Worm (Caenorhabditis elegans) whole organism, L4/young adult: ENCODE data around the gene nhr-188.

Experiments used
- W03F9.2 ChIP-seq: fragments of 150-350 bp; optimal IDR thresholded peaks from 2 replicates; lab custom pipeline; 2014; ENCODE audit warnings: missing biosample characterization, missing genetic modification characterization
- dao-5 ChIP-seq: sonication (generic microtip); optimal IDR thresholded peaks from 2 replicates; lab custom pipeline; 2016; ENCODE audit warnings: missing genotype, missing genetic modification characterization, moderate library complexity, missing compliant biosample characterization
- him-1 ChIP-seq: sonication (generic microtip); optimal IDR thresholded peaks from 2 replicates; lab custom pipeline; 2016; ENCODE audit warnings: missing genotype, missing genetic modification reagents, missing genetic modification characterization, missing compliant biosample characterization

The nhr-188 gene

DNA sequence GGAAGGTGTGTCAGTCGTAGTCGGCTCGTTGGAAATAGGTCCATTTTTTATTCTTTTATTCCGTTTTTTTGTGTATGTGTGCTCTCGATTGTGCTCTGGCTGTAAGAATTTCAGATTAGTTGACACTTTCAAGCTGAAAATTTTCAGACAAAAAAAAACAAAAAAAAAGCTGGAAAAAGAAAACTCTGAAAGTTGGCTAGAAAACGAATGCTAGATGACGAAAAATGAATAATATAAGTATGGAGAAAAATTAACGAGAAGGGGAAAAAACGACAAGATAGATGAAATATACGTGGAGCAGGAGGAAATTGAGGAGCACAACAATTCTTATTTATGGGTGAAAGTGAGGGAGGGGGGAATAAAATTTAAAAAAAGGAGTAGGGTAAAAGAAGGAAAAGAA is 26.0 kb downstream of the nhr-188 start, which contains the start of gene H10D18.5:
Gene H10D18.5 (minus strand): TSS at position 101 of the 400 bp plus-strand sequence.
- TF ChIP-seq him-1 (no peak), dao-5 (no peak), W03F9.2 (no peak)

DNA sequence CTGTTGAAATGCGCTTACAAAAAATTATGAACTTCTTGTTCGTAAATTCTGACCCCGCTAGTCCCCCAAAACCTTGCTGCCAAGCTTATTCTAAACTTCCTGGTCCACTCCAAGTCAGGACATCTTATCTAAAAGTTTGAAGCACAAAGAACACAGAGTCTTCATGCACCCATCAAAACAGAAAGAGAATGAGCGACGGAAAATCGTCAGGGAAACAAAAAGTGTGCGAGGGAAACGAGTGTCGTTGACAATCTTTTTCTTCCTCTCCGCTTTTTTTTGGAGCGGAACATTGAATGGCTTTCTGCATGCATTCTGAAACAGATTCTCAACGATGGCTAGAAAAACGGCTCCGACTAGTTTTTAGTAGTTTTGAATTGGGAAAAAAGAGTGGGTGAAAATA is 32.5 kb downstream of the nhr-188 start:
- no peak for TF ChIP-seq dao-5
- TF ChIP-seq W03F9.2 = no peak
- no peak for TF ChIP-seq him-1

DNA sequence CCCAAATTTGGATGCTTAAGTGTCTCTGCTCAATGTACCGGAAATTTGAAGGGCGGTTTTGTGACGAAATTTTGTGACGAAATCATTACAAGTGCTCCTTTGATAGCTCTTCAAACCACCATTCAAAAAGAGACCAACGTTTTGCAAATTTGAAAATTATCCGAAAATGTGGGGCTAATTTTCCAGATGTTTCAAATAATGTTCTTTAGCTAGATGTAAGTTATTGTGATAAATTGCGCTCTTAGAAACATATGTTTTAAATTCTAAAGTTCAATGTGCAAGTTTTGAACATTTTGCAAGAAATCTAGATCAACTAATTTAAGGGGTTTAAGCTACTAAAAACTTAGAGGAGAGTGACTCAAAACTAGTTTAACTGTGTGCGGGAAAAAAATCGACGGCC is 36.8 kb downstream of the nhr-188 start:
- TF ChIP-seq dao-5 = no peak
- no peak for TF ChIP-seq him-1
- TF ChIP-seq W03F9.2 = no peak

DNA sequence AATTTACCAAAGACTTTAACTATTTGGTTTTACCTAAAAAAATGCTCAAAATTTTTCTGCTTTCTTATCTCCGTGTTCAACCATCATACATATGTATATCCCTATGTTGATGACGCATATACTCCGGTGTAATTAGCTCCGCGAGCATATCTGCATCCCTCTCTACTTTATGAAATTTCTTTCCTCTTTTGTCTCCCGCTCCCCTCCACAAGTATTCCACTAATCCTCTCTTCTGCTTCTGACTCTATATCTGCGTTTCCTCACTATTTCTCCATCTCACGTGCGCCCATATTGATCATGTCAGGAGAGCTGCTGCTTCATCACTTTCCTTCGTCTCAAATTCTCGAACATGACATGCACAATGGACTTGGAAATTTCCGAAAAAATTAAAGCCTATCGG is 42.7 kb downstream of the nhr-188 start, which contains the start of gene H10D18.1:
Gene H10D18.1 (plus strand): TSS at position 277 of the 400 bp plus-strand sequence.
- TF ChIP-seq W03F9.2 = no peak
- TF ChIP-seq dao-5 = no peak
- peak; percentile 10 for TF ChIP-seq him-1

DNA sequence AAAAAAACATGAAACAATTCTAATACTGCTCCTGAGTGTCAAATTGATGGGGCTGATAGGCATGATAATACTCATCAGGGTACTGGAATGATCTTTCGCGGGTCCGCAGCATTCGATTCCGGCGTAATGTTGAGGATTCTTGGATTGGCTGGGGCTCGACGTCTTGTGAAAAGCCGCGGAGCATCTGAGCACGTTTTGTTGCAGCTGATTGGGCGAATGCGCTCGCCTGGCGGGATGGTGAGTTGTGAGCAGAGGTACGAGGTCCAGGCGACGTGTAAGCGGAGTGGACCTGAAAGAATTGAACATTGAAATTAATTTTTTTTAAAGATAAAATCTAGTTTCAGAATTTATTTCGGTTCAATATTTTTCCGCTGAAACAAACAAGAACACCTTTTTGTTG is 43.7 kb downstream of the nhr-188 start:
- TF ChIP-seq W03F9.2 (no peak), him-1 (no peak), dao-5 (no peak)

DNA sequence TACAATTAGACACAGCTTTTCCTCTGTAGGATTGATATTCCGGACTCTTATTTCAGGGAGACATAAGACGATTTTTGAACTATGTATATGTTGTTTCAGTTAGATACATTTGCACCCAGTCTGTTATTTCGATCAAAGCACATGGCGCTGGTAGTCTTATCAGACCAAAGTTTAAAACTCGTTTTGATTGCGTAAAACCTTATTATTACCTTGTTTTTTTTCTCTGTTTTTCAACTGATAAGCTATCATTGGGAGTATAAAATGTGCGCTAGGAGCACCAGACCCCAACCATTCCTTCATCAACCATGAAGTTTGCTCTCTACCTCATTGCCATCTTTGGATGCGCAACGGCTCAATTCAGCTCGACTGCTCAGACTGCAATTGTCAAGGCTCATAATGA is 45.4 kb downstream of the nhr-188 start, which contains the start of gene scl-12:
Gene scl-12 (plus strand): TSS at position 301 of the 400 bp plus-strand sequence.
- TF ChIP-seq dao-5 (no peak), W03F9.2 (no peak), him-1 (no peak)

DNA sequence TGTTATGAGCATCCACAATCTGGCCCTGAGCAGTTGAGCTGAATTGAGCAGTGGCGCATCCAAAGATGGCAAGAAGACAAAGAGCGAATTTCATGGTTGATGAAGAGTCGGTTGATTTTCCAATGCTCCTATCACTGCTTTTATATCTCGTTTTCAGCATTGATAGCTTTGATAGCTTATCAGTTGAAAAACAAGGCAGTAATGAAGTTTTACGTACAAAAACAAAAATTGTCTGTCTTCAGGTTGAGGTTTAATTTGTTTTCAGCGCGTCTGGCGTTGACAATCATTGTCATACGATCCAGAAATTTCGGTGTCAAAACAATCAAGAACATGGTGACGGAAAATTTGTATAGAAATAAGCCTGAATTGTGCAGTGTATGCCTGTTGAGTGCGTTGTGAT is 46.1 kb downstream of the nhr-188 start, which contains the start of gene scl-13:
Gene scl-13 (minus strand): TSS at position 101 of the 400 bp plus-strand sequence.
- TF ChIP-seq him-1 = no peak
- TF ChIP-seq dao-5 = no peak
- no peak for TF ChIP-seq W03F9.2

DNA sequence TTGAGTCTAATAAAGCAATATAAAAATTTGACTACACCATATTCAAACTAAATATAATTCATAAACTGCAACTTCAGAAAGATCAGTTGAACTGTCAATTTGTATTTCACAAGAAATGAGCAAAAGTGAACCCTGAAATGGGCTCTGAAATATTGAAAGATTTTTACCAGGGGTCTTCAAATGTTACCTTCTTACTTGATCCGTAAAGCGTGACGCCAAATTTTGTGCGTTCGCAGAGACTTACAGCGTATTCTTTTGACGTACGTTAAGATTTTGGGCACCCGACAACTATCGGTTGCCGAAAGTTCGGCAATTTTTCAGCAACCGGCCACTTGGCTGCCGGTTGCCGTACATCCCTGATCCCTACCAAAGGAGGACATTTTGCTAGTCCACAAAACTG is 47.6 kb downstream of the nhr-188 start:
- TF ChIP-seq dao-5 = no peak
- no peak for TF ChIP-seq him-1
- no peak for TF ChIP-seq W03F9.2

DNA sequence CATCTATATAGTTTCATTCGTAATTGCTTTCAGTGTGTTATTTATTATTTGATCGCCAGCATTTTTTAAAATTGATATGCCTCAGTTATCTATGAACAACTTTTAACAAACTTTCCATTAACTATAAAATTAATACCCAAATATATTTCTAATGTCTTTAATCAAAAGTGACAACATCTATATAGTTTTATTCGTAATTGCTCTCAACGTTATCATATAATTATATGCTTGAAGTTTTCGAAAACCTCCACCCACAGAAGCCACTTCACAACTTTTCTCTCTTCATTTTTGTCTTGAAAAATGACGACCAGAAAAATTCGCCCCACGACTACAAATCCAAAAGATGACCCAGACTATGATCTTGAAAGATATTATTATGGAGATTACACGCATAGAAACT is 49.3 kb downstream of the nhr-188 start, which contains the start of gene srw-6:
Gene srw-6 (plus strand): TSS at position 301 of the 400 bp plus-strand sequence.
- TF ChIP-seq W03F9.2 (no peak), him-1 (no peak), dao-5 (no peak)

DNA sequence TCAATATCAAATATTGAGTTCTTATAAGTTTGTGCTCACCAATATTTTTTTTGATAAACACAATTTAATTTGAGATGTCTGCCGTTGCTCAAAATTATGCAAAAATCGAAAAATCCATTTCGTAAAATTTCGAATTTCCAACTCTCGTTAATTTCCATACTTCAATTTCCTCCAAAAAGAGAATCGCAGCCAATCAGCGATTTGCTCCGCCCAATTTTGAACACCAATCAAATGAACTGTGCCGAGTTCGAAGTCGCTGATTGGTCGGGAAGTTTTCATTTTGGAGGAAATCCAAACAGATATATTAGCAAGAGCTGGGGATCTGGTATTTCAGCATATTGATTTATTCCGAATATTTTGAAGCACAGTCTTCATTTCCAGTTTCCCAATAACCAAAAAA is 49.8 kb downstream of the nhr-188 start:
- TF ChIP-seq dao-5 = no peak
